Fruit fly (Drosophila melanogaster): Measurements from ENCODE around the gene ND-13B.

DNA sequence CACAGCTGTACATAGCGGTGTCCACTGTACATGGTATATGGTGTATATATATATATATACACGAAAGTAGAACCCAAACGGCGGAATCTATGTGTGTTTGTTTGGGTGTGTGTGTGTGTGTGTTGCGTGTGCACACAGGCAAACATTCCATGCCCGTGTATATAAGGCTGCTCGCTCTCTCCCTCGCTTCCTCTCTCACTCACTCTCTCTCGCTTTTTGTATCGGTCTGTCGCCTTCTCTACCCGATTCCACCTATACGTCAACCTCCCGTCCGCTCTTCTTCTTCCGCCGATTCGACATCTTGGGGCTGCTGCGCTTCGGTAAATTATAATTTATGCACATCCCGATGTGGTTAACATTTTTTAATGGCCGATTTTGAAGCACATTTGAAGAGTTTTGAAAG, 19.8 kb downstream of the ND-13B start:
- no peak for TF ChIP-seq CG6808 (GFP tag; optimal IDR thresholded peaks at IDR 0.05)
- TF ChIP-seq Sox14 (GFP tag; optimal IDR thresholded peaks at IDR 0.05), result no peak
- no peak for TF ChIP-seq CG3032 (tag; optimal IDR thresholded peaks at IDR 0.05)
- no peak for TF ChIP-seq net (GFP tag; optimal IDR thresholded peaks at IDR 0.05)
- peak; percentile 21 for TF ChIP-seq CG6854 (GFP tag; optimal IDR thresholded peaks at IDR 0.05)
- TF ChIP-seq Ets96B (tag; optimal IDR thresholded peaks at IDR 0.05), result no peak
- no peak for TF ChIP-seq CG32006 (GFP tag; optimal IDR thresholded peaks at IDR 0.05)
- TF ChIP-seq Sox102F (GFP tag; optimal IDR thresholded peaks at IDR 0.05), result no peak
- no peak for TF ChIP-seq vri (GFP tag; optimal IDR thresholded peaks at IDR 0.05)
- TF ChIP-seq Hr39 (GFP tag; optimal IDR thresholded peaks at IDR 0.05), result no peak
- no peak for TF ChIP-seq CG16779 (tag; optimal IDR thresholded peaks at IDR 0.05)
- TF ChIP-seq salr (GFP tag; optimal IDR thresholded peaks at IDR 0.05), result no peak
- peak; percentile 33 to 39 for TF ChIP-seq ss (GFP tag; optimal IDR thresholded peaks at IDR 0.05)
- no peak for TF ChIP-seq Blimp-1 (GFP tag; optimal IDR thresholded peaks at IDR 0.05)

Data from whole organism, prepupa.